Worm (Caenorhabditis elegans) whole organism, midembryonic: ENCODE results near the gene nono-1.

Experiments used
- T22C8.4 ChIP-seq: fragments of 200-800 bp; sonication (Bioruptor generic); IDR thresholded peaks from 2 replicates; pipeline ENCODE4 v1.3.6; 2022; ENCODE audit warnings: missing genetic modification characterization, missing compliant biosample characterization
- cog-1 ChIP-seq: sonication (generic microtip); optimal IDR thresholded peaks from 2 replicates; lab custom pipeline; 2016; ENCODE audit warnings: missing genetic modification characterization, missing compliant biosample characterization
- flt-1 ChIP-seq: fragments of 200-800 bp; sonication (Bioruptor generic); IDR thresholded peaks from 2 replicates; pipeline ENCODE4 v1.3.6; 2022; ENCODE audit warnings: missing genetic modification characterization, missing compliant biosample characterization
- klf-2 ChIP-seq: fragments of 200-800 bp; sonication (Bioruptor generic); conservative IDR thresholded peaks from 2 replicates; pipeline ENCODE4 v1.3.6; 2022; ENCODE audit warnings: missing genetic modification reagents, missing genetic modification characterization, missing compliant biosample characterization
- ref-1 ChIP-seq: fragments of 200-800 bp; sonication (Bioruptor generic); conservative IDR thresholded peaks from 2 replicates; pipeline ENCODE4 v1.3.6; 2022; ENCODE audit warnings: missing genetic modification reagents, missing genetic modification characterization, missing compliant biosample characterization
- tab-1 ChIP-seq: fragments of 200-800 bp; sonication (Bioruptor generic); IDR thresholded peaks from 2 replicates; pipeline ENCODE4 v1.3.6; 2022; ENCODE audit warnings: missing genetic modification characterization, missing compliant biosample characterization
- ztf-23 ChIP-seq: fragments of 200-800 bp; sonication (Bioruptor generic); IDR thresholded peaks from 2 replicates; pipeline ENCODE4 v1.3.6; 2022; ENCODE audit warnings: missing genetic modification reagents, missing genetic modification characterization, missing compliant biosample characterization
- ztf-29 ChIP-seq: fragments of 200-800 bp; sonication (Bioruptor generic); IDR thresholded peaks from 2 replicates; pipeline ENCODE4 v1.3.6; 2022; ENCODE audit warnings: missing genetic modification reagents, missing genetic modification characterization, missing compliant biosample characterization

- no peak for TF ChIP-seq ref-1 (GFP tag; lab: Robert Waterston, UW)
- no peak for TF ChIP-seq klf-2 (GFP tag; lab: Robert Waterston, UW)
- no peak for TF ChIP-seq flt-1 (GFP tag; lab: Robert Waterston, UW)
- TF ChIP-seq tab-1 (GFP tag; lab: Robert Waterston, UW) = no peak
- TF ChIP-seq ztf-23 (GFP tag; lab: Robert Waterston, UW) = no peak
- TF ChIP-seq T22C8.4 (GFP tag; lab: Robert Waterston, UW) = no peak
- TF ChIP-seq cog-1 (tag; lab: Kevin White, UChicago) = no peak
- no peak for TF ChIP-seq ztf-29 (GFP tag; lab: Robert Waterston, UW)
These were observed 7.3 kb upstream of the nono-1 start for ce11 chrIII:5965368-5965767.
